Worm (Caenorhabditis elegans): ENCODE measurements around the gene aexr-2.

- TF ChIP-seq sea-1 (GFP tag; conservative IDR thresholded peaks at IDR 0.05) (no peak), hnd-1 (tag; optimal IDR thresholded peaks at IDR 0.05) (no peak), ceh-36 (tag; optimal IDR thresholded peaks at IDR 0.05) (no peak), F13C5.2 (tag; optimal IDR thresholded peaks at IDR 0.05) (no peak), scrt-1 (GFP tag; IDR thresholded peaks at IDR 0.05) (no peak), tbx-11 (GFP tag; IDR thresholded peaks at IDR 0.05) (no peak), ama-1 (optimal IDR thresholded peaks at IDR 0.05) (no peak)
Observed at ce11 chrX:6640570-6641199, 9.3 kb upstream of the aexr-2 start, which contains the start of gene nhr-120.

Data from whole organism, early embryonic.